Worm (Caenorhabditis elegans): ENCODE results near the gene M163.5.

M163.5 gene

DNA sequence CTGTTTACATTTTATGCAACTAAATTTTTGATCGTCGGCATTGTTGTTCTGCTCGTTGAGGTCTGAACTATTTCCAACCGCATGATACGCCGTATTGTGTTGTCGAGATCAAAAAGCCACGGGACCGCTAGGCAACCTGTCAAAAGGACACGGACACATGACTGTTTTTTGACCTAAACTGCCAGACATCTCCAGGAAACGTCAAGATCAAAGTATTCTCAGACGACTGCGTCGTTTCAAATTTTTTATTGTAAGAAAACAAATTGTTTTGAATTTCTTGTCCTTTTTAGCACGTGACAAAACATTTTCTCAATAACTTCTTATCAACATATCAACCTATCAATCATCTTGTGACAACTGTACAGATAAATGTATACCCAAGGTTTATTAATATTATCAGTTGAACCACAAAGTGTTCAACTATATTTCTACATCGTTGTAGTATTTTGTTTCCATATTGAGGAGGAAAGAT, 28.3 kb downstream of the M163.5 start (continued):
- TF ChIP-seq daf-16 (GFP tag; optimal IDR thresholded peaks at IDR 0.05) (peak in 1 of 2 experiments; percentile 54), daf-16 (tag; optimal IDR thresholded peaks at IDR 0.05) (peak; percentile 95), saeg-2 (GFP tag; IDR thresholded peaks at IDR 0.05) (peak; percentile 84; the same call in 1 of the 2 replicates), mxl-3 (GFP tag; optimal IDR thresholded peaks at IDR 0.05) (peak; percentile 43), lin-39 (tag; optimal IDR thresholded peaks at IDR 0.05) (no peak), F26F4.8 (GFP tag; conservative IDR thresholded peaks at IDR 0.05) (no peak), snpc-1.2 (GFP tag; IDR thresholded peaks at IDR 0.05) (no peak), spr-1 (tag; optimal IDR thresholded peaks at IDR 0.05) (peak; percentile 19), tag-97 (GFP tag; IDR thresholded peaks at IDR 0.05) (no peak), mdl-1 (tag; optimal IDR thresholded peaks at IDR 0.05) (peak in 1 of 2 experiments; percentile 81), hlh-30 (tag; optimal IDR thresholded peaks at IDR 0.05; ENCODE audit: insufficient read depth) (peak; percentile 92), Y5F2A.4 (GFP tag; optimal IDR thresholded peaks at IDR 0.05) (no peak), nhr-6 (tag; optimal IDR thresholded peaks at IDR 0.05) (no peak), ces-1 (GFP tag; optimal IDR thresholded peaks at IDR 0.05) (no peak), ctbp-1 (GFP tag; IDR thresholded peaks at IDR 0.05) (no peak), zip-11 (GFP tag; IDR thresholded peaks at IDR 0.05) (no peak), Y48G9A.11 (GFP tag; IDR thresholded peaks at IDR 0.05) (no peak), daf-19 (GFP tag; conservative IDR thresholded peaks at IDR 0.05) (no peak), vab-7 (GFP tag; IDR thresholded peaks at IDR 0.05) (no peak), dmd-9 (GFP tag; IDR thresholded peaks at IDR 0.05) (no peak), ceh-82 (tag; optimal IDR thresholded peaks at IDR 0.05) (no peak), daf-12 (tag; optimal IDR thresholded peaks at IDR 0.05) (no peak), nhr-237 (tag; optimal IDR thresholded peaks at IDR 0.05) (no peak), spr-3 (GFP tag; optimal IDR thresholded peaks at IDR 0.05) (no peak), nhr-76 (tag; optimal IDR thresholded peaks at IDR 0.05) (no peak), egl-43 (GFP tag; IDR thresholded peaks at IDR 0.05) (no peak), dmd-6 (GFP tag; IDR thresholded peaks at IDR 0.05) (peak; percentile 94)

- TF ChIP-seq egl-43 (GFP tag; IDR thresholded peaks at IDR 0.05) = no peak
- TF ChIP-seq attf-4 (tag; optimal IDR thresholded peaks at IDR 0.05) = no peak
- peak in 1 of 2 experiments; percentile 19 for TF ChIP-seq unc-62 (GFP tag; optimal IDR thresholded peaks at IDR 0.05 in 1 of 2)
- no peak for TF ChIP-seq unc-62 (tag; optimal IDR thresholded peaks at IDR 0.05)
- TF ChIP-seq ces-1 (GFP tag; optimal IDR thresholded peaks at IDR 0.05) = no peak
- TF ChIP-seq daf-16 (GFP tag; optimal IDR thresholded peaks at IDR 0.05) = peak in 1 of 2 experiments; percentile 56
- no peak for TF ChIP-seq daf-16 (tag; optimal IDR thresholded peaks at IDR 0.05)
- TF ChIP-seq skn-1 (tag; optimal IDR thresholded peaks at IDR 0.05) = no peak
- TF ChIP-seq lin-38 (GFP tag; IDR thresholded peaks at IDR 0.05) = no peak
- TF ChIP-seq ZK546.5 (tag; optimal IDR thresholded peaks at IDR 0.05) = no peak
- TF ChIP-seq hlh-30 (tag; optimal IDR thresholded peaks at IDR 0.05; ENCODE audit: insufficient read depth) = peak; percentile 25
- no peak for TF ChIP-seq vab-7 (GFP tag; IDR thresholded peaks at IDR 0.05)
- TF ChIP-seq Y48G9A.11 (GFP tag; IDR thresholded peaks at IDR 0.05) = no peak
- no peak for TF ChIP-seq lin-13 (GFP tag; optimal IDR thresholded peaks at IDR 0.05)
- TF ChIP-seq mxl-3 (GFP tag; optimal IDR thresholded peaks at IDR 0.05) = peak; percentile 7
- no peak for TF ChIP-seq mdl-1 (tag; optimal IDR thresholded peaks at IDR 0.05)
- TF ChIP-seq R02D3.7 (tag; optimal IDR thresholded peaks at IDR 0.05) = no peak
- TF ChIP-seq ceh-20 (GFP tag; IDR thresholded peaks at IDR 0.05) = no peak
- no peak for TF ChIP-seq ceh-32 (tag; optimal IDR thresholded peaks at IDR 0.05; ENCODE audit: poor library complexity)
- no peak for TF ChIP-seq madf-5 (GFP tag; IDR thresholded peaks at IDR 0.05)
- no peak for TF ChIP-seq php-3 (GFP tag; IDR thresholded peaks at IDR 0.05)
- TF ChIP-seq mep-1 (tag; optimal IDR thresholded peaks at IDR 0.05) = no peak
- peak; percentile 31 for TF ChIP-seq nhr-28 (tag; optimal IDR thresholded peaks at IDR 0.05)
- no peak for TF ChIP-seq aly-2 (tag; optimal IDR thresholded peaks at IDR 0.05)
- TF ChIP-seq lsy-2 (tag; optimal IDR thresholded peaks at IDR 0.05) = peak in 1 of 2 experiments; percentile 3
- no peak for TF ChIP-seq ceh-44 (GFP tag; IDR thresholded peaks at IDR 0.05)
- TF ChIP-seq nhr-11 (tag; optimal IDR thresholded peaks at IDR 0.05) = no peak
- peak; percentile 18 for TF ChIP-seq nhr-48 (tag; optimal IDR thresholded peaks at IDR 0.05)
- no peak for TF ChIP-seq Y5F2A.4 (GFP tag; optimal IDR thresholded peaks at IDR 0.05)
- no peak for TF ChIP-seq madf-9 (GFP tag; conservative IDR thresholded peaks at IDR 0.05)
- TF ChIP-seq zip-2 (tag; optimal IDR thresholded peaks at IDR 0.05) = no peak
- no peak for TF ChIP-seq nhr-77 (tag; optimal IDR thresholded peaks at IDR 0.05)
- peak; percentile 69 for TF ChIP-seq hlh-11 (tag; optimal IDR thresholded peaks at IDR 0.05)
- peak; percentile 58; the same call in 1 of the 2 replicates for TF ChIP-seq tra-1 (GFP tag; IDR thresholded peaks at IDR 0.05)
- TF ChIP-seq dmd-6 (GFP tag; IDR thresholded peaks at IDR 0.05) = peak; percentile 52
Measured at ce11 chrX:14503282-14503681, 29.4 kb downstream of the M163.5 start.
